Worm (Caenorhabditis elegans): ENCODE measurements around the gene C44H9.5.

DNA sequence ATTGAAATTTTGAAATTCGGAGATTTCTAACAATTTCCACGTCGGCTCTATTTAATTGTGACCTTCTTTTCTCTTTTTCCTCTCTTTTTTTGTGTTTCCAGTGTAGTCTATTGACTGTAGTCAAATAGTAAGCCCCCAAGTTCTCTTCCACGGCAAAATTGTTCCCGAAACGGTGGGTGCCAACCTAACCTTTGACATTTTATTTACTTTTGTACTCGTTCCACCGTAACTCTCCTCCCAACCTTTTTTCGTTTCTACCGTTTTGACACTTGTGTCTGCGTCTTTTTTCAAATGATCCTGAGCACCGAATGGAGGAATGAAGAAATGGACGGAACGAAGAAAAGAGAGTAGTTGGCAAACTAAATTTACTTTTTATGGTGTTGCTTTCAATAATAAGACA is 21.1 kb upstream of the C44H9.5 start:
- no peak for TF ChIP-seq ceh-82 (tag; optimal IDR thresholded peaks at IDR 0.05)
- TF ChIP-seq nhr-12 (tag; optimal IDR thresholded peaks at IDR 0.05) = no peak
- no peak for TF ChIP-seq lin-13 (GFP tag; optimal IDR thresholded peaks at IDR 0.05)
